Worm (Caenorhabditis elegans): Measurements from ENCODE around the gene cat-1.
A peak's percentile ranks its signal among the peaks of the same experiment; 100 is the strongest.

cat-1 gene

DNA sequence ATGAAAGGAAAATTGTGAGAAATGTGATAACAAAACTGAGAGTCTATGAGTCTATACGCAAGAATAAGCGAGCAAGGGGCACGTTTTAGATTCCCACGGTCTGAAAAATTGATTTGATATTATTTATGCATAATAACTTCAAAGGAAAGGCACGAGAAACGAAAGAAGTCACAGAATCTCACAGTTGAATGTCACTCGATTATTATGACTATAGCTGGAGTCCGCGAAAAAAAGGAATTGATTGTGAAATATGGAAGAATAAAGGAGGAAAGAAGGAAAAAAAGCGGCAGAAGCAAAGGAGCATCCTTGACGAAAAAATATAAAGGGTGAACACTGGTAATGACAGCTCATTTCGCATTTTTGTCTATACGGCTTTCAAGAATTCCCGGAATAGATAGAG is at the start of gene cat-1:
Gene cat-1, minus strand, starts transcription at position 101 of the 400 bp plus-strand sequence.
- no peak for TF ChIP-seq sea-2 (GFP tag; optimal IDR thresholded peaks at IDR 0.05)
- TF ChIP-seq nhr-25 (tag; optimal IDR thresholded peaks at IDR 0.05) = no peak
- no peak for TF ChIP-seq nhr-76 (tag; optimal IDR thresholded peaks at IDR 0.05)
- no peak for TF ChIP-seq daf-12 (tag; optimal IDR thresholded peaks at IDR 0.05)
- TF ChIP-seq ceh-82 (tag; optimal IDR thresholded peaks at IDR 0.05) = no peak
- TF ChIP-seq zag-1 (tag; optimal IDR thresholded peaks at IDR 0.05) = no peak
- no peak for TF ChIP-seq mdl-1 (tag; optimal IDR thresholded peaks at IDR 0.05)
- no peak for TF ChIP-seq hmg-11 (tag; optimal IDR thresholded peaks at IDR 0.05)
- TF ChIP-seq ztf-11 (tag; optimal IDR thresholded peaks at IDR 0.05) = no peak
- no peak for TF ChIP-seq unc-39 (tag; optimal IDR thresholded peaks at IDR 0.05)
- TF ChIP-seq eor-1 (tag; optimal IDR thresholded peaks at IDR 0.05) = no peak
- no peak for TF ChIP-seq fkh-2 (tag; optimal IDR thresholded peaks at IDR 0.05)
- TF ChIP-seq pha-4 (tag; optimal IDR thresholded peaks at IDR 0.05) = no peak
- TF ChIP-seq lsy-12 (tag; optimal IDR thresholded peaks at IDR 0.05) = no peak
- TF ChIP-seq ceh-28 (tag; optimal IDR thresholded peaks at IDR 0.05) = no peak
- no peak for TF ChIP-seq unc-62 (GFP tag; optimal IDR thresholded peaks at IDR 0.05)
- no peak for TF ChIP-seq nhr-28 (tag; optimal IDR thresholded peaks at IDR 0.05)
- TF ChIP-seq ceh-16 (tag; optimal IDR thresholded peaks at IDR 0.05) = no peak
- TF ChIP-seq elt-3 (tag; optimal IDR thresholded peaks at IDR 0.05) = no peak

DNA sequence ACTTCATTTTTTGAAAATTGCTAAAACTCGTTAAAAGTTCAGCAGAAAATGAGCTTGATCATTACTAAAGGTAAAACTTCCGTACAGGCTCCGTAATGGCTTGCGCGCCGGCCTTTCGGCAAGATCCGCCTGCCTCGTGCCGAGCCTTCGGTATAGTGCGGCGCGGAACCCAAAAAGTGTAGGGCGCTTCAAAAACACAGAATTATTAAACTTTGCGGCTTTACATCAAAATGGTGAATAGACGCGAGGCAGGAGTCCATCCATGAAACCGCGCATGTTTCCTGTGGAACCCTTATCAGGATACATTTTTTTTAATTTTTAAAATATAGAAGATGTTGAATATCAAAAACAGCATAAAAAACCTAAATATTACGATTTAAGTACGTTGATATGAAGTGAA is 42.6 kb upstream of the cat-1 start:
- TF ChIP-seq hmg-11 (tag; optimal IDR thresholded peaks at IDR 0.05) (no peak), jun-1 (tag; optimal IDR thresholded peaks at IDR 0.05) (no peak), ceh-16 (tag; optimal IDR thresholded peaks at IDR 0.05) (no peak), egl-5 (tag; optimal IDR thresholded peaks at IDR 0.05) (no peak), elt-1 (tag; optimal IDR thresholded peaks at IDR 0.05) (no peak), daf-12 (tag; optimal IDR thresholded peaks at IDR 0.05) (no peak), eor-1 (tag; optimal IDR thresholded peaks at IDR 0.05) (no peak), elt-2 (tag; optimal IDR thresholded peaks at IDR 0.05) (no peak), nhr-28 (tag; optimal IDR thresholded peaks at IDR 0.05) (no peak), R02D3.7 (tag; optimal IDR thresholded peaks at IDR 0.05) (no peak), fos-1 (tag; optimal IDR thresholded peaks at IDR 0.05) (no peak), lin-15B (tag; optimal IDR thresholded peaks at IDR 0.05) (no peak), nfya-1 (tag; optimal IDR thresholded peaks at IDR 0.05; ENCODE audit: insufficient read depth) (no peak), ztf-11 (tag; optimal IDR thresholded peaks at IDR 0.05) (no peak), tbx-2 (tag; optimal IDR thresholded peaks at IDR 0.05) (no peak)

- TF ChIP-seq ceh-16 (tag; optimal IDR thresholded peaks at IDR 0.05) (no peak), nhr-237 (tag; optimal IDR thresholded peaks at IDR 0.05) (no peak), lin-39 (tag; optimal IDR thresholded peaks at IDR 0.05) (peak; percentile 10), pqm-1 (tag; optimal IDR thresholded peaks at IDR 0.05) (no peak)
Observed at ce11 chrX:5746665-5747064, 36.1 kb upstream of the cat-1 start.

- no peak for TF ChIP-seq elt-2 (tag; optimal IDR thresholded peaks at IDR 0.05)
- peak; percentile 26 for TF ChIP-seq nhr-11 (tag; optimal IDR thresholded peaks at IDR 0.05)
Observed at ce11 chrX:5743209-5743608, 32.7 kb upstream of the cat-1 start, which contains the start of gene gnrr-4. TSS of gene gnrr-4 (minus strand) at chrX:5743309.

ce11 chrX:5733728-5734252 is 23.3 kb upstream of the cat-1 start, which contains the start of gene rgs-6:
TSS of gene rgs-6 (minus strand) at chrX:5733778.
- TF ChIP-seq nhr-23 (tag; optimal IDR thresholded peaks at IDR 0.05) = no peak
- TF ChIP-seq skn-1 (tag; optimal IDR thresholded peaks at IDR 0.05) = no peak
- TF ChIP-seq ztf-4 (tag; optimal IDR thresholded peaks at IDR 0.05) = no peak

Data from whole organism, L3 larva.